Worm (Caenorhabditis elegans) whole organism, L4 larva: ENCODE results near the gene ecps-1.
A peak's percentile ranks its signal among the peaks of the same experiment; 100 is the strongest.

Source experiments
- F44E2.7 ChIP-seq: fragments of 200-800 bp; sonication (Bioruptor generic); IDR thresholded peaks from 2 replicates; pipeline ENCODE4 v2.1.2; 2022; ENCODE audit warnings: missing genetic modification characterization, missing compliant biosample characterization
- ces-1 ChIP-seq: fragments of 150-350 bp; sonication (generic microtip); optimal IDR thresholded peaks from 4 replicates; lab custom pipeline; 2014; ENCODE audit warnings: missing biosample characterization, missing genetic modification reagents, missing genetic modification characterization
- daf-12 ChIP-seq: fragments of 150-350 bp; optimal IDR thresholded peaks from 2 replicates; lab custom pipeline; 2014; ENCODE audit warnings: missing biosample characterization, missing genetic modification reagents, missing genetic modification characterization
- egl-27 ChIP-seq: sonication (generic microtip); optimal IDR thresholded peaks from 3 replicates; lab custom pipeline; 2017; ENCODE audit warnings: missing biosample characterization, missing genetic modification reagents, missing genetic modification characterization
- lim-7 ChIP-seq: fragments of 200-800 bp; sonication (Bioruptor generic); IDR thresholded peaks from 2 replicates; pipeline ENCODE4 v1.3.6; 2022; ENCODE audit warnings: missing genetic modification characterization, missing compliant biosample characterization
- lin-39 ChIP-seq: fragments of 150-350 bp; optimal IDR thresholded peaks from 2 replicates; lab custom pipeline; 2014; ENCODE audit warnings: missing biosample characterization, missing genetic modification reagents, missing genetic modification characterization
- lsy-2 ChIP-seq, 2 experiments: fragments of 150-350 bp in 1 of 2; sonication (generic microtip) in 1 of 2; optimal IDR thresholded peaks; 2 replicates each; lab custom pipeline; 2014 to 2017; ENCODE audit warnings: missing biosample characterization in 2 of 2, missing genetic modification characterization in 2 of 2
- nhr-10 ChIP-seq: fragments of 150-350 bp; optimal IDR thresholded peaks from 2 replicates; lab custom pipeline; 2014; ENCODE audit warnings: missing biosample characterization, missing genetic modification characterization
- snpc-1.2 ChIP-seq: fragments of 200-800 bp; sonication (Bioruptor generic); IDR thresholded peaks from 2 replicates; pipeline ENCODE4 v1.3.6; 2022; ENCODE audit warnings: missing genetic modification reagents, missing genetic modification characterization, missing compliant biosample characterization
- unc-62 ChIP-seq, 3 experiments: fragments of 150-350 bp in 1 of 3; sonication (generic microtip); optimal IDR thresholded peaks in 2 of 3; peaks in 1 of 3; 1 replicate in 1 of 3; 2 replicates in 2 of 3; lab custom pipeline; 2014 to 2017; ENCODE audit warnings: missing biosample characterization in 3 of 3, missing genetic modification characterization in 3 of 3, missing genetic modification reagents in 3 of 3, missing genotype in 1 of 3
- zip-2 ChIP-seq: fragments of 150-350 bp; optimal IDR thresholded peaks from 2 replicates; lab custom pipeline; 2014; ENCODE audit warnings: missing biosample characterization, missing genetic modification characterization

DNA sequence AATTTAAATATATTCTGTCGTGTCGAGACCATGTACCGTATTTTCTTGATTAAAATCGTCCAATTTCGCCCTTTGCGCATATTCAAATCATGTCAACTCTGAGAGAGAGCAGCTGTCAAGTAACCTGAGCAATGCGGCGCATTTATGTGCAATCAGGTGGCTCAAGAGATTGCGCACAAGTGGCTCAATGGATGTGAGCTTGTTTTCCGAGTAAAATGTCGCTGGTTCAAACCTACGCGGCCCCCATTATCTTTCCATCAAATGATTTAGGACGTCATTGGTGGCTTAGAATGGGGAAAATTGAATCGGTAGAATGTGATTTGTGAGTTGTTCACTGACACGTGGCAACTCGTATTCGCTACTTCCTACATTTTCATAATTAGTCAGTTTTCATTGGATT lies 28.2 kb downstream of the ecps-1 start:
- TF ChIP-seq nhr-10 (tag; lab: Kevin White, UChicago) (no peak), snpc-1.2 (GFP tag; lab: Robert Waterston, UW) (no peak), unc-62 (GFP tag; optimal IDR thresholded peaks at IDR 0.05 in 1 of 2; lab: Kevin White, UChicago) (peak in 1 of 2 experiments; percentile 18), unc-62 (tag; optimal IDR thresholded peaks at IDR 0.05; lab: Kevin White, UChicago) (no peak), lim-7 (GFP tag; lab: Robert Waterston, UW) (no peak), egl-27 (tag; lab: Kevin White, UChicago) (no peak), lin-39 (tag; lab: Kevin White, UChicago) (no peak), ces-1 (no peak), F44E2.7 (GFP tag; lab: Robert Waterston, UW) (no peak), lsy-2 (tag; optimal IDR thresholded peaks at IDR 0.05; lab: Kevin White, UChicago) (peak in 1 of 2 experiments; percentile 20), zip-2 (tag; lab: Kevin White, UChicago) (no peak), daf-12 (tag; lab: Kevin White, UChicago) (no peak)
